Fruit fly (Drosophila melanogaster): ENCODE measurements around the gene mei-217.
A peak's percentile ranks its signal among the peaks of the same experiment; 100 is the strongest.

mei-217 gene

DNA sequence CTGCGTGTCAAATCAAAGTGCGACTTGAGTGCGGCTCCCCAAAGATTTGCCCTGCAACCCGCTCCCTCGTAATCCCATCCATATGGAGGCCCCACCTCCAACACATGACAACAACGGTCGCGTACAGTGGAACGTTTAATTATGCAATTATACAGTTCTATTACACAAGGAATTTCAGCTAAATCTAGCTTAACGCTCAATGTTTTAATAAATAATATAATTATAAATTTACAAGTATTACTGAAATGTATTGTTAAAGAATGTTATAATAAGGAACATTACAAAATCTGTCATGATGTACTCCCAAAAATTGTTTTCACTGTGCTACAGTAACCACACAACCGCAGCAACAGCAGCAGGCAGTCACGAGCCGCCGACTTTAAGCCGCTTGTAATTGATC, 31.3 kb upstream of the mei-217 start (continued):
- TF ChIP-seq mld (GFP tag; IDR thresholded peaks at IDR 0.05; ENCODE audit: partially characterized antibody) (no peak), Kr (GFP tag; optimal IDR thresholded peaks at IDR 0.05) (no peak), Oaz (GFP tag; IDR thresholded peaks at IDR 0.05) (no peak), lmd (GFP tag; IDR thresholded peaks at IDR 0.05) (peak; percentile 17; the same call in 1 of the 2 replicates), Bgb (GFP tag; IDR thresholded peaks at IDR 0.05; ENCODE audit: partially characterized antibody) (no peak), tup (GFP tag; optimal IDR thresholded peaks at IDR 0.05) (no peak), Ptx1 (GFP tag; IDR thresholded peaks at IDR 0.05) (peak; percentile 35), Hr51 (GFP tag; optimal IDR thresholded peaks at IDR 0.05) (no peak), CG6683 (GFP tag; optimal IDR thresholded peaks at IDR 0.05) (no peak), sens (GFP tag) (no peak), Asciz (GFP tag; optimal IDR thresholded peaks at IDR 0.05) (peak; percentile 20), maf-S (GFP tag; optimal IDR thresholded peaks at IDR 0.05) (no peak), Elba2 (GFP tag; optimal IDR thresholded peaks at IDR 0.05) (no peak), psq (GFP tag; optimal IDR thresholded peaks at IDR 0.05) (no peak), CG18262 (tag; optimal IDR thresholded peaks at IDR 0.05) (peak; percentile 41), HLH54F (GFP tag; optimal IDR thresholded peaks at IDR 0.05) (no peak), ftz-f1 (GFP tag; optimal IDR thresholded peaks at IDR 0.05) (no peak), Sry-δ (GFP tag; optimal IDR thresholded peaks at IDR 0.05) (no peak), prd (optimal IDR thresholded peaks at IDR 0.05) (no peak), prd (GFP tag; IDR thresholded peaks at IDR 0.05) (peak; percentile 47; the same call in 1 of the 3 replicates), nerfin-1 (tag; optimal IDR thresholded peaks at IDR 0.05) (no peak), CG9817 (tag; optimal IDR thresholded peaks at IDR 0.05) (no peak), pho (GFP tag; optimal IDR thresholded peaks at IDR 0.05) (no peak), Dp (GFP tag; optimal IDR thresholded peaks at IDR 0.05) (no peak), Dll (GFP tag; IDR thresholded peaks at IDR 0.05; ENCODE audit: partially characterized antibody) (no peak), fd96Cb (tag; optimal IDR thresholded peaks at IDR 0.05) (no peak), caup (GFP tag; optimal IDR thresholded peaks at IDR 0.05; ENCODE audit: severe bottlenecking) (no peak), CG10431 (GFP tag; optimal IDR thresholded peaks at IDR 0.05) (no peak), CG4730 (GFP tag; IDR thresholded peaks at IDR 0.05) (no peak), dmrt99B (tag; optimal IDR thresholded peaks at IDR 0.05) (peak; percentile 43), CG8359 (GFP tag; optimal IDR thresholded peaks at IDR 0.05; ENCODE audit: borderline replicate concordance) (no peak), cato (GFP tag; optimal IDR thresholded peaks at IDR 0.05; ENCODE audit: borderline replicate concordance) (no peak), CG17359 (tag; optimal IDR thresholded peaks at IDR 0.05) (peak; percentile 61), aop (GFP tag; IDR thresholded peaks at IDR 0.05) (no peak), CG11398 (GFP tag; optimal IDR thresholded peaks at IDR 0.05) (no peak), kni (GFP tag; optimal IDR thresholded peaks at IDR 0.05) (peak; percentile 3), Vsx1 (GFP tag; optimal IDR thresholded peaks at IDR 0.05) (no peak), gcm (GFP tag; optimal IDR thresholded peaks at IDR 0.05) (no peak), CkIIα-i1 (GFP tag; IDR thresholded peaks at IDR 0.05) (no peak), Deaf1 (tag; optimal IDR thresholded peaks at IDR 0.05) (no peak), HLH3B (GFP tag; IDR thresholded peaks at IDR 0.05) (0 out of 2 replicates have a peak, but pooled peaks have one; percentile 11), Opbp (GFP tag; IDR thresholded peaks at IDR 0.05; ENCODE audit: partially characterized antibody) (no peak), ash1 (GFP tag; optimal IDR thresholded peaks at IDR 0.05) (no peak), CG10959 (GFP tag; IDR thresholded peaks at IDR 0.05) (no peak), GATAe (GFP tag; conservative IDR thresholded peaks at IDR 0.05) (no peak), Fer2 (tag; optimal IDR thresholded peaks at IDR 0.05) (no peak), Xrp1 (GFP tag; IDR thresholded peaks at IDR 0.05) (peak; percentile 69), sr (GFP tag; IDR thresholded peaks at IDR 0.05) (no peak), lbe (GFP tag; optimal IDR thresholded peaks at IDR 0.05) (no peak), CG14667 (GFP tag; IDR thresholded peaks at IDR 0.05) (no peak), CG2202 (tag; optimal IDR thresholded peaks at IDR 0.05) (no peak)
